Fruit fly (Drosophila melanogaster): ENCODE measurements around the gene ImpL2.
A peak's percentile ranks its signal among the peaks of the same experiment; 100 is the strongest.

Gene ImpL2

DNA sequence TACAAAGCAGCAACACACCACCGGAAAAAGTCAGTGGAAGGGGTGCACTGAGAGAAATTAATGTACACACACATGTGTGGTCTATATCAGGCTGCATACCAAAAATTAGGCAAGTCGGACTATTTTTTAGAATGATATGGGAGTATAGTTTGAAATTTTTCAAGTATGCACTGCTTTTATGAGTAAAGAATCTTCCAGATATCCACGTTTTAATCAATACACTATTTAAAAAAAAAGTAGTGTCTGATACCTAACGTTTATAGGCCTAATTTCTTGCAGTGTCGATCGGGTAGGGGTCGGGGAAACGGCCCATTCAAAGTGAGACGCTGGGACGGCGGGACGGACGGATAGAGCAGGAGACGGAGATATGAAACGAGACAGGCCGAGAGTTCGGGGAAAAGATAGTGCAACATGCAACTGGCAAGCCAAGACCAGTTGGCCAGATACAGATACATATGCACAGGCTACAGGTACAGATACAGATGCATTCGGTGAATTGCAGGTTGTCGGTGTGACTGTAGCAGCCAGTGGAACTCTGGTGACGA, 5.5 kb downstream of the ImpL2 start (continued):
- TF ChIP-seq lmd (GFP tag; IDR thresholded peaks at IDR 0.05) (peak; percentile 89), esg (GFP tag; conservative IDR thresholded peaks at IDR 0.05) (peak; percentile 89), Rx (GFP tag; IDR thresholded peaks at IDR 0.05) (peak; percentile 84), az2 (GFP tag; optimal IDR thresholded peaks at IDR 0.05) (peak; percentile 95), CG2199 (GFP tag; IDR thresholded peaks at IDR 0.05) (peak; percentile 76; the same call in 2 of the 3 replicates), bbx (GFP tag; IDR thresholded peaks at IDR 0.05; ENCODE audit: partially characterized antibody) (no peak), CG2678 (tag; optimal IDR thresholded peaks at IDR 0.05) (peak; percentile 94), scrt (GFP tag; optimal IDR thresholded peaks at IDR 0.05) (peak; percentile 71), CG3847 (GFP tag; IDR thresholded peaks at IDR 0.05) (peak; percentile 75), nmo (GFP tag; optimal IDR thresholded peaks at IDR 0.05) (peak; percentile 97), nerfin-2 (GFP tag; IDR thresholded peaks at IDR 0.05; ENCODE audit: partially characterized antibody) (no peak), mld (GFP tag; IDR thresholded peaks at IDR 0.05; ENCODE audit: partially characterized antibody) (no peak), Hsf (GFP tag; optimal IDR thresholded peaks at IDR 0.05) (peak; percentile 95), CG7556 (GFP tag; optimal IDR thresholded peaks at IDR 0.05) (peak; percentile 94), Hr51 (GFP tag; optimal IDR thresholded peaks at IDR 0.05) (peak; percentile 92 to 93), chif (GFP tag; optimal IDR thresholded peaks at IDR 0.05) (peak; percentile 93 to 98), bab2 (GFP tag; optimal IDR thresholded peaks at IDR 0.05) (peak; percentile 92), CG11247 (GFP tag; IDR thresholded peaks at IDR 0.05) (peak; percentile 74), CG13123 (GFP tag; optimal IDR thresholded peaks at IDR 0.05) (peak; percentile 83), CG12391 (tag; optimal IDR thresholded peaks at IDR 0.05) (peak; percentile 96), exex (tag; optimal IDR thresholded peaks at IDR 0.05) (peak; percentile 36), Bdp1 (GFP tag; optimal IDR thresholded peaks at IDR 0.05) (peak; percentile 84), Myb (GFP tag; optimal IDR thresholded peaks at IDR 0.05) (peak; percentile 74), CG4424 (GFP tag; optimal IDR thresholded peaks at IDR 0.05) (peak; percentile 96), CG8944 (GFP tag; optimal IDR thresholded peaks at IDR 0.05) (peak; percentile 94), Fer1 (GFP tag; optimal IDR thresholded peaks at IDR 0.05) (peak; percentile 81), Xrp1 (GFP tag; IDR thresholded peaks at IDR 0.05) (peak; percentile 97), bigmax (GFP tag; optimal IDR thresholded peaks at IDR 0.05) (no peak), CG1792 (GFP tag; optimal IDR thresholded peaks at IDR 0.05) (peak; percentile 77), CG14441 (GFP tag; IDR thresholded peaks at IDR 0.05) (peak; percentile 83), CG9727 (GFP tag; optimal IDR thresholded peaks at IDR 0.05) (peak; percentile 98), slbo (GFP tag; IDR thresholded peaks at IDR 0.05) (peak; percentile 51), yki (optimal IDR thresholded peaks at IDR 0.05) (no peak), CG11560 (tag; IDR thresholded peaks at IDR 0.05) (peak; percentile 68; the same call in 2 of the 3 replicates), CG10654 (GFP tag; optimal IDR thresholded peaks at IDR 0.05) (peak; percentile 91), inv (GFP tag; IDR thresholded peaks at IDR 0.05; ENCODE audit: partially characterized antibody) (no peak), grn (GFP tag; optimal IDR thresholded peaks at IDR 0.05) (peak; percentile 49), Dfd (GFP tag; optimal IDR thresholded peaks at IDR 0.05) (no peak), CG11093 (GFP tag; IDR thresholded peaks at IDR 0.05) (peak; percentile 90), bcd (GFP tag; optimal IDR thresholded peaks at IDR 0.05) (peak; percentile 92), CG3995 (GFP tag; optimal IDR thresholded peaks at IDR 0.05) (peak; percentile 26), peb (GFP tag; IDR thresholded peaks at IDR 0.05) (peak; percentile 92), CG33213 (GFP tag; optimal IDR thresholded peaks at IDR 0.05) (peak; percentile 85), CG13287 (GFP tag; IDR thresholded peaks at IDR 0.05; ENCODE audit: partially characterized antibody) (no peak), B-H1 (GFP tag; IDR thresholded peaks at IDR 0.05) (peak; percentile 69), CG17359 (tag; optimal IDR thresholded peaks at IDR 0.05) (peak; percentile 94), Elba2 (GFP tag; optimal IDR thresholded peaks at IDR 0.05) (peak; percentile 87), CG7928 (GFP tag; optimal IDR thresholded peaks at IDR 0.05) (no peak), odd (GFP tag; optimal IDR thresholded peaks at IDR 0.05) (peak; percentile 91), sug (tag; optimal IDR thresholded peaks at IDR 0.05) (peak; percentile 67), lab (GFP tag; optimal IDR thresholded peaks at IDR 0.05) (peak; percentile 85)

Measured in whole organism, embryonic.